Worm (Caenorhabditis elegans) whole organism, L1 larva: ENCODE measurements around the gene hic-1.

Experiments used
- C04F5.9 ChIP-seq: sonication (generic microtip); optimal IDR thresholded peaks from 2 replicates; lab custom pipeline; 2016; ENCODE audit warnings: missing genetic modification characterization, missing compliant biosample characterization
- F16B12.6 ChIP-seq: fragments of 150-350 bp; optimal IDR thresholded peaks from 2 replicates; lab custom pipeline; 2014; ENCODE audit warnings: missing biosample characterization, missing genetic modification characterization
- alr-1 ChIP-seq: fragments of 200-800 bp; sonication (Bioruptor generic); optimal IDR thresholded peaks from 2 replicates; lab custom pipeline; 2018; ENCODE audit warnings: borderline replicate concordance, mild to moderate bottlenecking, missing genetic modification characterization, missing compliant biosample characterization
- blmp-1 ChIP-seq: fragments of 150-350 bp; optimal IDR thresholded peaks from 2 replicates; lab custom pipeline; 2014; ENCODE audit warnings: missing biosample characterization, missing genetic modification characterization
- ceh-63 ChIP-seq: fragments of 200-800 bp; sonication (Bioruptor generic); optimal IDR thresholded peaks from 2 replicates; lab custom pipeline; 2018; ENCODE audit warnings: mild to moderate bottlenecking, missing genetic modification characterization, missing compliant biosample characterization
- ceh-8 ChIP-seq: fragments of 200-800 bp; sonication (Bioruptor generic); optimal IDR thresholded peaks from 2 replicates; lab custom pipeline; 2018; ENCODE audit warnings: mild to moderate bottlenecking, missing genetic modification characterization, moderate library complexity, missing compliant biosample characterization
- ceh-88 ChIP-seq: fragments of 200-800 bp; sonication (Bioruptor generic); IDR thresholded peaks from 2 replicates; pipeline ENCODE4 v1.3.6; 2022; ENCODE audit warnings: missing genetic modification characterization, missing compliant biosample characterization
- dsc-1 ChIP-seq: sonication (generic microtip); optimal IDR thresholded peaks from 2 replicates; lab custom pipeline; 2016; ENCODE audit warnings: mild to moderate bottlenecking, missing genetic modification characterization, missing compliant biosample characterization
- efl-3 ChIP-seq: fragments of 200-800 bp; sonication (Bioruptor generic); optimal IDR thresholded peaks from 2 replicates; lab custom pipeline; 2018; ENCODE audit warnings: mild to moderate bottlenecking, missing genetic modification characterization, missing compliant biosample characterization
- fkh-10 ChIP-seq: sonication (generic microtip); optimal IDR thresholded peaks from 2 replicates; lab custom pipeline; 2017; ENCODE audit warnings: missing biosample characterization, missing genetic modification reagents, missing genetic modification characterization
- grh-1 ChIP-seq: fragments of 200-800 bp; sonication (Bioruptor generic); IDR thresholded peaks from 2 replicates; pipeline ENCODE4 v1.3.6; 2022; ENCODE audit warnings: missing genetic modification reagents, missing genetic modification characterization, missing compliant biosample characterization
- hlh-17 ChIP-seq: fragments of 200-800 bp; sonication (Bioruptor generic); optimal IDR thresholded peaks from 2 replicates; lab custom pipeline; 2018; ENCODE audit warnings: missing genetic modification characterization, mild to moderate bottlenecking, missing compliant biosample characterization, moderate library complexity, borderline replicate concordance
- hlh-4 ChIP-seq: sonication (generic microtip); optimal IDR thresholded peaks from 2 replicates; lab custom pipeline; 2016; ENCODE audit warnings: mild to moderate bottlenecking, missing genetic modification characterization, missing compliant biosample characterization
- hpl-2 ChIP-seq: fragments of 150-350 bp; optimal IDR thresholded peaks from 2 replicates; lab custom pipeline; 2014; ENCODE audit warnings: missing biosample characterization, missing genetic modification reagents, missing genetic modification characterization
- irx-1 ChIP-seq: sonication (generic microtip); optimal IDR thresholded peaks from 2 replicates; lab custom pipeline; 2016; ENCODE audit warnings: missing genetic modification characterization, missing compliant biosample characterization
- isw-1 ChIP-seq: fragments of 200-800 bp; sonication (Bioruptor generic); IDR thresholded peaks from 2 replicates; pipeline ENCODE4 v1.3.6; 2022; ENCODE audit warnings: missing genetic modification characterization, missing compliant biosample characterization
- jun-1 ChIP-seq: fragments of 150-350 bp; optimal IDR thresholded peaks from 2 replicates; lab custom pipeline; 2014; ENCODE audit warnings: missing biosample characterization, missing genetic modification reagents, missing genetic modification characterization
- lin-13 ChIP-seq: fragments of 150-350 bp; optimal IDR thresholded peaks from 2 replicates; lab custom pipeline; 2014; ENCODE audit warnings: missing biosample characterization, missing genetic modification reagents, missing genetic modification characterization
- lin-14 ChIP-seq: fragments of 200-800 bp; sonication (Bioruptor generic); optimal IDR thresholded peaks from 2 replicates; lab custom pipeline; 2018; ENCODE audit warnings: mild to moderate bottlenecking, missing genetic modification characterization, moderate library complexity, missing compliant biosample characterization
- lin-15B ChIP-seq: fragments of 150-350 bp; sonication (generic microtip); optimal IDR thresholded peaks from 3 replicates; lab custom pipeline; 2014; ENCODE audit warnings: missing biosample characterization, missing genetic modification characterization
- lsy-2 ChIP-seq, 2 experiments: fragments of 150-350 bp; optimal IDR thresholded peaks; 2 replicates each; lab custom pipeline; 2014; ENCODE audit warnings: missing biosample characterization in 2 of 2, missing genetic modification characterization in 2 of 2
- mab-9 ChIP-seq: fragments of 200-800 bp; sonication (Bioruptor generic); IDR thresholded peaks from 2 replicates; pipeline ENCODE4 v1.3.6; 2022; ENCODE audit warnings: missing genetic modification reagents, missing genetic modification characterization, missing compliant biosample characterization
- mep-1 ChIP-seq: fragments of 150-350 bp; optimal IDR thresholded peaks from 2 replicates; lab custom pipeline; 2014; ENCODE audit warnings: missing biosample characterization, missing genetic modification characterization
- nhr-11 ChIP-seq: fragments of 150-350 bp; optimal IDR thresholded peaks from 2 replicates; lab custom pipeline; 2014; ENCODE audit warnings: missing biosample characterization, missing genetic modification characterization
- nhr-19 ChIP-seq: fragments of 200-800 bp; sonication (Bioruptor generic); conservative IDR thresholded peaks from 2 replicates; pipeline ENCODE4 v1.3.6; 2022; ENCODE audit warnings: missing genetic modification characterization, missing compliant biosample characterization
- nhr-20 ChIP-seq: sonication (generic microtip); optimal IDR thresholded peaks from 2 replicates; lab custom pipeline; 2016; ENCODE audit warnings: mild to moderate bottlenecking, missing genetic modification characterization, missing compliant biosample characterization
- nhr-76 ChIP-seq: sonication (generic microtip); optimal IDR thresholded peaks from 2 replicates; lab custom pipeline; 2017; ENCODE audit warnings: missing biosample characterization, missing genetic modification characterization
- nhr-77 ChIP-seq: fragments of 150-350 bp; optimal IDR thresholded peaks from 2 replicates; lab custom pipeline; 2014; ENCODE audit warnings: missing biosample characterization, missing genetic modification characterization
- nhr-84 ChIP-seq: sonication (generic microtip); optimal IDR thresholded peaks from 2 replicates; lab custom pipeline; 2017; ENCODE audit warnings: missing biosample characterization, missing genetic modification characterization
- pag-3 ChIP-seq: sonication (generic microtip); optimal IDR thresholded peaks from 2 replicates; lab custom pipeline; 2017; ENCODE audit warnings: missing genetic modification characterization, mild to moderate bottlenecking, missing compliant biosample characterization, antibody characterized with exemption, borderline replicate concordance; ENCODE audit not compliant: insufficient read depth
- pax-3 ChIP-seq: fragments of 200-800 bp; sonication (Bioruptor generic); optimal IDR thresholded peaks from 2 replicates; lab custom pipeline; 2018; ENCODE audit warnings: mild to moderate bottlenecking, missing genetic modification characterization, moderate library complexity, missing compliant biosample characterization
- rnt-1 ChIP-seq: sonication (generic microtip); optimal IDR thresholded peaks from 2 replicates; lab custom pipeline; 2016; ENCODE audit warnings: mild to moderate bottlenecking, missing genetic modification characterization, moderate library complexity, missing compliant biosample characterization
- snpc-4 ChIP-seq: fragments of 150-350 bp; optimal IDR thresholded peaks from 2 replicates; lab custom pipeline; 2014; ENCODE audit warnings: missing biosample characterization, missing genetic modification characterization
- sptf-1 ChIP-seq: fragments of 150-350 bp; optimal IDR thresholded peaks from 2 replicates; lab custom pipeline; 2014; ENCODE audit warnings: missing biosample characterization, missing genetic modification characterization
- sup-37 ChIP-seq: fragments of 200-800 bp; sonication (Bioruptor generic); optimal IDR thresholded peaks from 2 replicates; lab custom pipeline; 2018; ENCODE audit warnings: mild to moderate bottlenecking, missing genetic modification characterization, missing compliant biosample characterization
- tbx-2 ChIP-seq: sonication (generic microtip); optimal IDR thresholded peaks from 2 replicates; lab custom pipeline; 2016; ENCODE audit warnings: missing genetic modification characterization, missing compliant biosample characterization
- unc-86 ChIP-seq: sonication (generic microtip); optimal IDR thresholded peaks from 2 replicates; lab custom pipeline; 2016; ENCODE audit warnings: missing genetic modification characterization, missing compliant biosample characterization
- vab-15 ChIP-seq: sonication (generic microtip); optimal IDR thresholded peaks from 2 replicates; lab custom pipeline; 2017; ENCODE audit warnings: missing genotype, mild to moderate bottlenecking, missing genetic modification characterization, missing compliant biosample characterization
- zip-4 ChIP-seq: fragments of 200-800 bp; sonication (Bioruptor generic); optimal IDR thresholded peaks from 2 replicates; lab custom pipeline; 2018; ENCODE audit warnings: mild to moderate bottlenecking, missing genetic modification characterization, moderate library complexity, missing compliant biosample characterization
- ztf-4 ChIP-seq: fragments of 150-350 bp; optimal IDR thresholded peaks from 2 replicates; lab custom pipeline; 2014; ENCODE audit warnings: missing biosample characterization, missing genetic modification characterization

hic-1 gene

ce11 chrX:6635173-6635572 is 36.5 kb upstream of the hic-1 start, which contains the start of gene aexr-1:
aexr-1 (minus strand) TSS chrX:6635273.
- no peak for TF ChIP-seq lin-13 (GFP tag; lab: Kevin White, UChicago)
- no peak for TF ChIP-seq tbx-2 (tag; lab: Kevin White, UChicago)

- TF ChIP-seq nhr-20 (no peak), hpl-2 (GFP tag; lab: Kevin White, UChicago) (no peak)
These were observed 32.8 kb upstream of the hic-1 start, which contains the start of gene aexr-2 for ce11 chrX:6631437-6631836. aexr-2 (minus strand) TSS chrX:6631537.

- TF ChIP-seq ceh-8 (GFP tag; lab: Kevin White, UChicago) (no peak), nhr-11 (tag; lab: Kevin White, UChicago) (no peak), hlh-4 (no peak), sptf-1 (tag; lab: Kevin White, UChicago) (no peak), hlh-17 (GFP tag; lab: Kevin White, UChicago) (no peak), F16B12.6 (no peak), grh-1 (no peak), mep-1 (tag; lab: Kevin White, UChicago) (no peak), nhr-76 (tag; lab: Kevin White, UChicago) (no peak), zip-4 (no peak), blmp-1 (tag; lab: Kevin White, UChicago) (no peak), vab-15 (tag; lab: Kevin White, UChicago) (no peak), mab-9 (GFP tag; lab: Robert Waterston, UW) (no peak), ceh-63 (GFP tag; lab: Kevin White, UChicago) (no peak), ztf-4 (tag; lab: Kevin White, UChicago) (no peak), efl-3 (GFP tag; lab: Kevin White, UChicago) (no peak), pag-3 (no peak), lin-14 (no peak), tbx-2 (tag; lab: Kevin White, UChicago) (no peak)
- TF ChIP-seq, all 84 proteins: peak for 0
These were observed 32.0 kb upstream of the hic-1 start for ce11 chrX:6630645-6631044.

ce11 chrX:6625275-6625674 is 26.6 kb upstream of the hic-1 start:
- no peak for TF ChIP-seq nhr-76 (tag; lab: Kevin White, UChicago)
- no peak for TF ChIP-seq nhr-77 (tag; lab: Kevin White, UChicago)
- TF ChIP-seq lin-13 (GFP tag; lab: Kevin White, UChicago), result no peak
- TF ChIP-seq ceh-8 (GFP tag; lab: Kevin White, UChicago), result no peak
- no peak for TF ChIP-seq rnt-1 (tag; lab: Kevin White, UChicago)
- TF ChIP-seq lin-15B, result no peak
- TF ChIP-seq nhr-19 (GFP tag; lab: Robert Waterston, UW), result no peak
- TF ChIP-seq ceh-88 (GFP tag; lab: Robert Waterston, UW), result no peak
- no peak for TF ChIP-seq jun-1 (tag; lab: Kevin White, UChicago)

ce11 chrX:6622552-6623236 is 24.1 kb upstream of the hic-1 start, which contains the start of gene clec-266:
clec-266 (minus strand) TSS chrX:6622915.
- TF ChIP-seq fkh-10 (GFP tag; lab: Kevin White, UChicago) (no peak), lin-13 (GFP tag; lab: Kevin White, UChicago) (no peak), sup-37 (GFP tag; lab: Kevin White, UChicago) (no peak), nhr-84 (tag; lab: Kevin White, UChicago) (no peak), snpc-4 (no peak), zip-4 (no peak), irx-1 (no peak), F16B12.6 (no peak), alr-1 (tag; lab: Kevin White, UChicago) (no peak), isw-1 (no peak), unc-86 (no peak), dsc-1 (tag; lab: Kevin White, UChicago) (no peak), nhr-76 (tag; lab: Kevin White, UChicago) (no peak), pax-3 (tag; lab: Kevin White, UChicago) (no peak), C04F5.9 (tag; lab: Kevin White, UChicago) (no peak), nhr-19 (GFP tag; lab: Robert Waterston, UW) (no peak), lsy-2 (tag; optimal IDR thresholded peaks at IDR 0.05; lab: Kevin White, UChicago) (no peak), mep-1 (tag; lab: Kevin White, UChicago) (no peak)
